Worm (Caenorhabditis elegans): ENCODE measurements around the gene acs-20.

ce11 chrIV:12429504-12429903 is 31.0 kb upstream of the acs-20 start:
- no peak for TF ChIP-seq lin-39 (tag; optimal IDR thresholded peaks at IDR 0.05)
- TF ChIP-seq mdl-1 (tag; optimal IDR thresholded peaks at IDR 0.05): no peak
- no peak for TF ChIP-seq fos-1 (tag; optimal IDR thresholded peaks at IDR 0.05)
- no peak for TF ChIP-seq zag-1 (tag; optimal IDR thresholded peaks at IDR 0.05)
- no peak for TF ChIP-seq snpc-4 (tag; optimal IDR thresholded peaks at IDR 0.05)
- TF ChIP-seq egl-27 (tag; optimal IDR thresholded peaks at IDR 0.05): no peak
- peak; percentile 66 for TF ChIP-seq nhr-25 (tag; optimal IDR thresholded peaks at IDR 0.05)
- no peak for TF ChIP-seq lin-11 (tag; optimal IDR thresholded peaks at IDR 0.05)
- no peak for TF ChIP-seq unc-62 (GFP tag; optimal IDR thresholded peaks at IDR 0.05)
- TF ChIP-seq ztf-4 (tag; optimal IDR thresholded peaks at IDR 0.05): no peak
- TF ChIP-seq ZK546.5 (tag; optimal IDR thresholded peaks at IDR 0.05): no peak
- TF ChIP-seq ztf-1 (GFP tag; conservative IDR thresholded peaks at IDR 0.05): no peak
- no peak for TF ChIP-seq nhr-77 (tag; optimal IDR thresholded peaks at IDR 0.05)

Data from whole organism, L2 larva.